Worm (Caenorhabditis elegans) whole organism, L4 larva: ENCODE results near the gene F56F10.2.

Experiments
- ZK546.5 ChIP-seq, 2 experiments: sonication (generic microtip); optimal IDR thresholded peaks; 2 replicates each; lab custom pipeline; 2017; ENCODE audit warnings: missing biosample characterization in 2 of 2, missing genetic modification characterization in 2 of 2
- aly-2 ChIP-seq: sonication (generic microtip); optimal IDR thresholded peaks from 2 replicates; lab custom pipeline; 2018; ENCODE audit warnings: missing biosample characterization, missing genetic modification characterization
- ceh-28 ChIP-seq: fragments of 150-350 bp; optimal IDR thresholded peaks from 2 replicates; lab custom pipeline; 2014; ENCODE audit warnings: missing biosample characterization, missing genetic modification reagents, missing genetic modification characterization
- dpl-1 ChIP-seq: fragments of 150-350 bp; optimal IDR thresholded peaks from 2 replicates; lab custom pipeline; 2014; ENCODE audit warnings: missing biosample characterization, missing genetic modification reagents, missing genetic modification characterization
- fos-1 ChIP-seq: fragments of 150-350 bp; optimal IDR thresholded peaks from 2 replicates; lab custom pipeline; 2014; ENCODE audit warnings: missing biosample characterization, missing genetic modification characterization
- lin-1 ChIP-seq: fragments of 200-800 bp; sonication (Bioruptor generic); IDR thresholded peaks from 2 replicates; pipeline ENCODE4 v1.3.6; 2022; ENCODE audit warnings: missing genetic modification reagents, missing genetic modification characterization, missing compliant biosample characterization
- lsy-2 ChIP-seq, 2 experiments: fragments of 150-350 bp in 1 of 2; sonication (generic microtip) in 1 of 2; optimal IDR thresholded peaks; 2 replicates each; lab custom pipeline; 2014 to 2017; ENCODE audit warnings: missing biosample characterization in 2 of 2, missing genetic modification characterization in 2 of 2
- mep-1 ChIP-seq: fragments of 150-350 bp; sonication (generic microtip); optimal IDR thresholded peaks from 3 replicates; lab custom pipeline; 2014; ENCODE audit warnings: missing biosample characterization, missing genetic modification characterization
- nhr-102 ChIP-seq: sonication (generic microtip); optimal IDR thresholded peaks from 2 replicates; lab custom pipeline; 2016; ENCODE audit warnings: mild to moderate bottlenecking, missing genetic modification characterization, moderate library complexity, missing compliant biosample characterization
- nhr-111 ChIP-seq: fragments of 200-800 bp; sonication (Bioruptor generic); optimal IDR thresholded peaks from 2 replicates; lab custom pipeline; 2018; ENCODE audit warnings: mild to moderate bottlenecking, missing genetic modification characterization, missing compliant biosample characterization
- nhr-76 ChIP-seq: fragments of 150-350 bp; optimal IDR thresholded peaks from 2 replicates; lab custom pipeline; 2014; ENCODE audit warnings: missing biosample characterization, missing genetic modification characterization

DNA sequence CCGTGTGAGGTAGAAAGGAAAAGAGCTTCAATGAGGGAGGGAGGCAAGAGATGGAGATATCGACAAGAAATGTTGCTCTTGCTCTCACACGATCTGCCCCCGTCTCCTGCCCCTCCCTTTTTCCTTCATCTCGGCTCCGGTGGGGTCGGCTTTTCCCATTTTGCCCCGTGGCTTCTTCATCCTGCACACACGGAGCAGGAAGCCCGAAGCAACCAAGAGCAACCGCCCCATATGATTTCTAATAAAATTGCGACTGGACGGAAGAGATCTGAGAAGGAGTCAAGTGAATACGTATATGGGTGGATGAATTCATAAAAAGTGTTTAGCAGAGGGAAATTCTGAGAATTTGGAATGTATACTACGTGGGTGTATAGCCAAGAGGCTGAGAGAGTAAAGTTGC lies 14.8 kb upstream of the F56F10.2 start:
- TF ChIP-seq ceh-28 (tag; lab: Kevin White, UChicago), result no peak
- TF ChIP-seq dpl-1 (GFP tag; lab: Kevin White, UChicago), result no peak
- TF ChIP-seq aly-2 (tag; lab: Kevin White, UChicago), result no peak
- no peak for TF ChIP-seq ZK546.5 (tag; optimal IDR thresholded peaks at IDR 0.05; lab: Kevin White, UChicago)
- TF ChIP-seq mep-1, result no peak
- no peak for TF ChIP-seq lsy-2 (tag; optimal IDR thresholded peaks at IDR 0.05; lab: Kevin White, UChicago)
- no peak for TF ChIP-seq nhr-111 (GFP tag; lab: Kevin White, UChicago)
- TF ChIP-seq fos-1, result no peak
- no peak for TF ChIP-seq lin-1 (GFP tag; lab: Robert Waterston, UW)
- no peak for TF ChIP-seq nhr-76 (tag; lab: Kevin White, UChicago)
- TF ChIP-seq nhr-102, result no peak
